In the genomic region with DNA sequence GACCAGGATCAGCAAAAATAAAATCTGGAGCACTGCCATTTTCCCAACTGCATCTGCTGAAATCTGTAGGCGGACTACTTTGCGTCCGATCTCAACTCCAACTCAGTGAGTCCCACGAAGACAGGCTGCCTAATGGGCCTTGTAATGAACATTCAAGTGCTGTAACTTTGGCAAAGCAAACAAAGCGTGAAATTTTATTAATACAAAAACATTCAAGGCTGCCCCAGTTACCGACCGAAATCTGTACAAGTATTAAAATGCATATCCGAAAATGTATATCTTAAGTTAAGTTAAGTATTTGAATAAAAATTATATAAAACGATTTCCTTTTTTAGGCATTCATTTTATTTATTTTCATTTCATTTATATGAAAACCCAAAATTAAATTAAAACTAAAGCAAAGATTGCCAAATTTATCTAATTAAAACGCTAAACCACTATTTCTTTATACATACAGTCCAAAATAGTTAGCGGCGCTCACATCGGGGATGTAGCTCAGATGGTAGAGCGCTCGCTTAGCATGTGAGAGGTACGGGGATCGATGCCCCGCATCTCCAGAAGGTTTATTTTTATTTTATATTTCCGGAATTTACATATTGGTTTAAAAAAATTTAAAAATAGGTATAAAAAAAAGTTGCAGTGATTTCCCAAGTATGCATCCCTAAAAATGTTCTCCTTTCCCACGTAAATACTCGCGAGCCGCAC, we compare ENCODE assay signal across 1 fruit fly cellular context.
TF ChIP-seq lines count a peak whose summit lies in the region.

Gene CG14323, minus strand, starts transcription at position 51 of the 705 bp plus-strand sequence.

TF ChIP-seq in whole organism, embryonic, 481 proteins besides CTCF, POLR2A, EP300 and RAD21 (continued from another document):
- TF ChIP-seq bbx (GFP tag; IDR thresholded peaks at IDR 0.05; lab: Robert Waterston, UW; ENCODE audit: partially characterized antibody): peak; percentile 53
- no peak for TF ChIP-seq grau (tag; optimal IDR thresholded peaks at IDR 0.05; lab: Kevin White, UChicago)
- no peak for TF ChIP-seq CG1233 (GFP tag; optimal IDR thresholded peaks at IDR 0.05; lab: Kevin White, UChicago)
- no peak for TF ChIP-seq CG8290 (GFP tag; optimal IDR thresholded peaks at IDR 0.05; lab: Kevin White, UChicago)
- no peak for TF ChIP-seq CG8290 (tag; optimal IDR thresholded peaks at IDR 0.05; lab: Kevin White, UChicago)
- no peak for TF ChIP-seq CG5245 (GFP tag; optimal IDR thresholded peaks at IDR 0.05; lab: Kevin White, UChicago)
- no peak for TF ChIP-seq CG3163 (GFP tag; optimal IDR thresholded peaks at IDR 0.05; lab: Kevin White, UChicago)
- peak; percentile 96 for TF ChIP-seq Bdp1 (GFP tag; optimal IDR thresholded peaks at IDR 0.05; lab: Kevin White, UChicago)
- no peak for TF ChIP-seq da (GFP tag; optimal IDR thresholded peaks at IDR 0.05; lab: Kevin White, UChicago)
